Fruit fly (Drosophila melanogaster) whole organism, embryonic: ENCODE results near the gene eIF3d1.

Experiments
- Adf1 ChIP-seq: fragments of 200-800 bp; sonication (Bioruptor generic); IDR thresholded peaks from 2 replicates; pipeline ENCODE4 v1.3.6; 2022; ENCODE audit warnings: missing biosample characterization, missing genetic modification characterization
- Awh ChIP-seq: fragments of 200-800 bp; sonication (Bioruptor generic); IDR thresholded peaks from 2 replicates; pipeline ENCODE4, ENCODE4 v1.3.6; 2022; ENCODE audit warnings: missing biosample characterization, missing genetic modification characterization
- CG10147 ChIP-seq: fragments of 200-800 bp; sonication (Bioruptor generic); optimal IDR thresholded peaks from 2 replicates; lab custom pipeline; 2019; ENCODE audit warnings: missing biosample characterization, mild to moderate bottlenecking, missing genetic modification characterization, moderate library complexity
- CG10209 ChIP-seq: fragments of 200-800 bp; sonication (Bioruptor generic); optimal IDR thresholded peaks from 3 replicates; lab custom pipeline; 2017; ENCODE audit warnings: missing biosample characterization, mild to moderate bottlenecking, missing genetic modification characterization, missing genetic modification reagents
- CG10267 ChIP-seq: fragments of 200-800 bp; sonication (Bioruptor generic); optimal IDR thresholded peaks from 2 replicates; lab custom pipeline; 2018; ENCODE audit warnings: missing biosample characterization, mild to moderate bottlenecking, missing genetic modification characterization, moderate library complexity
- CG10431 ChIP-seq: fragments of 200-800 bp; sonication (Bioruptor generic); optimal IDR thresholded peaks from 3 replicates; lab custom pipeline; 2018; ENCODE audit warnings: missing biosample characterization, mild to moderate bottlenecking, missing genetic modification characterization
- CG10462 ChIP-seq: fragments of 200-800 bp; sonication (Bioruptor generic); optimal IDR thresholded peaks from 2 replicates; lab custom pipeline; 2016; ENCODE audit warnings: missing biosample characterization, missing genetic modification characterization
- CG11247 ChIP-seq: fragments of 200-800 bp; sonication (Bioruptor generic); IDR thresholded peaks from 2 replicates; pipeline ENCODE4 v1.3.6; 2022; ENCODE audit warnings: missing biosample characterization, missing genetic modification characterization
- CG12299 ChIP-seq: fragments of 200-800 bp; sonication (Bioruptor generic); optimal IDR thresholded peaks from 2 replicates; lab custom pipeline; 2018; ENCODE audit warnings: missing biosample characterization, mild to moderate bottlenecking, missing genetic modification characterization
- CG14050 ChIP-seq: fragments of 200-800 bp; sonication (Bioruptor generic); IDR thresholded peaks from 3 replicates; pipeline ENCODE4 v1.3.6; 2022; ENCODE audit warnings: missing biosample characterization, missing genetic modification characterization
- CG14710 ChIP-seq: fragments of 200-800 bp; sonication (Bioruptor generic); optimal IDR thresholded peaks from 3 replicates; lab custom pipeline; 2019; ENCODE audit warnings: missing biosample characterization, mild to moderate bottlenecking, missing genetic modification characterization, moderate library complexity
- CG1603 ChIP-seq: fragments of 200-800 bp; sonication (Bioruptor generic); optimal IDR thresholded peaks from 2 replicates; lab custom pipeline; 2019; ENCODE audit warnings: missing biosample characterization, mild to moderate bottlenecking, missing genetic modification characterization, moderate library complexity
- CG17568 ChIP-seq: fragments of 200-800 bp; sonication (Bioruptor generic); optimal IDR thresholded peaks from 2 replicates; lab custom pipeline; 2018; ENCODE audit warnings: missing biosample characterization, mild to moderate bottlenecking, missing genetic modification characterization, moderate library complexity
- CG2199 ChIP-seq: fragments of 200-800 bp; sonication (Bioruptor generic); IDR thresholded peaks from 3 replicates; pipeline ENCODE4 v1.3.6; 2022; ENCODE audit warnings: missing biosample characterization, missing genetic modification characterization
- CG33557 ChIP-seq: fragments of 200-800 bp; sonication (Bioruptor generic); optimal IDR thresholded peaks from 2 replicates; lab custom pipeline; 2019; ENCODE audit warnings: missing biosample characterization, mild to moderate bottlenecking, missing genetic modification characterization, moderate library complexity
- CG4360 ChIP-seq: fragments of 200-800 bp; sonication (Bioruptor generic); IDR thresholded peaks from 2 replicates; pipeline ENCODE4 v1.3.6; 2022; ENCODE audit warnings: missing biosample characterization, missing genetic modification characterization
- CG6791 ChIP-seq: fragments of 200-800 bp; sonication (Bioruptor generic); IDR thresholded peaks from 3 replicates; pipeline ENCODE4 v1.3.6; 2022; ENCODE audit warnings: missing biosample characterization, missing genetic modification characterization; ENCODE audit not compliant: partially characterized antibody
- CG8290 ChIP-seq, 3 experiments: fragments of 200-800 bp; sonication (Bioruptor generic); optimal IDR thresholded peaks; 2 replicates each; lab custom pipeline; 2016 to 2019; ENCODE audit warnings: missing biosample characterization in 3 of 3, missing genetic modification characterization in 3 of 3, mild to moderate bottlenecking in 2 of 3, moderate library complexity in 1 of 3
- CG9727 ChIP-seq: fragments of 200-800 bp; sonication (Bioruptor generic); optimal IDR thresholded peaks from 3 replicates; lab custom pipeline; 2017; ENCODE audit warnings: missing biosample characterization, mild to moderate bottlenecking, missing genetic modification characterization
- Camta ChIP-seq: fragments of 200-800 bp; sonication (Bioruptor generic); optimal IDR thresholded peaks from 2 replicates; lab custom pipeline; 2016; ENCODE audit warnings: missing biosample characterization, missing genetic modification characterization
- Dbx ChIP-seq: fragments of 200-800 bp; sonication (Bioruptor generic); IDR thresholded peaks from 3 replicates; pipeline ENCODE4 v1.3.6; 2022; ENCODE audit warnings: missing biosample characterization, missing genetic modification characterization
- Dp ChIP-seq: fragments of 200-800 bp; sonication (Bioruptor generic); optimal IDR thresholded peaks from 2 replicates; lab custom pipeline; 2018; ENCODE audit warnings: missing biosample characterization, mild to moderate bottlenecking, missing genetic modification characterization, moderate library complexity
- Fer3 ChIP-seq: fragments of 200-800 bp; sonication (Bioruptor generic); optimal IDR thresholded peaks from 2 replicates; lab custom pipeline; 2018; ENCODE audit warnings: missing biosample characterization, mild to moderate bottlenecking, missing genetic modification characterization, moderate library complexity
- Nf-YA ChIP-seq: fragments of 200-800 bp; sonication (Bioruptor generic); IDR thresholded peaks from 2 replicates; pipeline ENCODE4 v1.3.6; 2022; ENCODE audit warnings: missing biosample characterization, missing genetic modification characterization
- NfI ChIP-seq: fragments of 200-800 bp; sonication (Bioruptor generic); optimal IDR thresholded peaks from 3 replicates; lab custom pipeline; 2018; ENCODE audit warnings: missing biosample characterization, mild to moderate bottlenecking, missing genetic modification characterization, moderate library complexity
- Ravus ChIP-seq: fragments of 200-800 bp; sonication (Bioruptor generic); IDR thresholded peaks from 2 replicates; pipeline ENCODE4 v1.3.6; 2022; ENCODE audit warnings: missing biosample characterization, missing genetic modification characterization
- Scr ChIP-seq: fragments of 200-800 bp; sonication (Bioruptor generic); IDR thresholded peaks from 2 replicates; pipeline ENCODE4 v1.3.6; 2022; ENCODE audit warnings: missing biosample characterization, missing genetic modification characterization; ENCODE audit not compliant: partially characterized antibody
- Sox100B ChIP-seq: fragments of 200-800 bp; sonication (Bioruptor generic); optimal IDR thresholded peaks from 3 replicates; lab custom pipeline; 2018; ENCODE audit warnings: missing biosample characterization, mild to moderate bottlenecking, missing genetic modification characterization
- Spps ChIP-seq: fragments of 200-800 bp; sonication (Bioruptor generic); optimal IDR thresholded peaks from 2 replicates; lab custom pipeline; 2018; ENCODE audit warnings: missing biosample characterization, mild to moderate bottlenecking, missing genetic modification characterization
- TFAM ChIP-seq: fragments of 200-800 bp; sonication (Bioruptor generic); optimal IDR thresholded peaks from 2 replicates; lab custom pipeline; 2017; ENCODE audit warnings: missing biosample characterization, missing genetic modification characterization, inconsistent platforms
- Usf ChIP-seq: fragments of 200-800 bp; sonication (Bioruptor generic); optimal IDR thresholded peaks from 2 replicates; lab custom pipeline; 2017; ENCODE audit warnings: missing genotype, missing biosample characterization, missing genetic modification characterization
- Vsx1 ChIP-seq: fragments of 200-800 bp; sonication (Bioruptor generic); optimal IDR thresholded peaks from 2 replicates; lab custom pipeline; 2017; ENCODE audit warnings: missing biosample characterization, mild to moderate bottlenecking, missing genetic modification characterization, missing genetic modification reagents
- ase ChIP-seq: fragments of 200-800 bp; sonication (Bioruptor generic); IDR thresholded peaks from 3 replicates; pipeline ENCODE4 v1.3.6; 2022; ENCODE audit warnings: missing biosample characterization, missing genetic modification characterization
- bowl ChIP-seq: fragments of 200-800 bp; sonication (Bioruptor generic); IDR thresholded peaks from 2 replicates; pipeline ENCODE4 v1.3.6; 2022; ENCODE audit warnings: missing biosample characterization, missing genetic modification characterization
- cg ChIP-seq: fragments of 200-800 bp; sonication (Bioruptor generic); optimal IDR thresholded peaks from 3 replicates; lab custom pipeline; 2019; ENCODE audit warnings: missing biosample characterization, mild to moderate bottlenecking, missing genetic modification characterization, moderate library complexity
- da ChIP-seq: fragments of 200-800 bp; sonication (Bioruptor generic); optimal IDR thresholded peaks from 2 replicates; lab custom pipeline; 2016; ENCODE audit warnings: missing biosample characterization, missing genetic modification characterization
- grau ChIP-seq: fragments of 200-800 bp; optimal IDR thresholded peaks from 3 replicates; lab custom pipeline; 2019; ENCODE audit warnings: missing biosample characterization, mild to moderate bottlenecking, missing genetic modification characterization, moderate library complexity
- maf-S ChIP-seq: fragments of 200-800 bp; sonication (Bioruptor generic); optimal IDR thresholded peaks from 2 replicates; lab custom pipeline; 2016; ENCODE audit warnings: missing biosample characterization, missing genetic modification characterization
- mam ChIP-seq: fragments of 200-800 bp; sonication (Bioruptor generic); optimal IDR thresholded peaks from 3 replicates; lab custom pipeline; 2016; ENCODE audit warnings: missing biosample characterization, missing genetic modification characterization
- nerfin-1 ChIP-seq: fragments of 200-800 bp; sonication (Bioruptor generic); optimal IDR thresholded peaks from 3 replicates; lab custom pipeline; 2019; ENCODE audit warnings: missing biosample characterization, mild to moderate bottlenecking, missing genetic modification characterization, moderate library complexity
- phol ChIP-seq: fragments of 200-800 bp; sonication (Bioruptor generic); optimal IDR thresholded peaks from 3 replicates; lab custom pipeline; 2018; ENCODE audit warnings: missing biosample characterization, mild to moderate bottlenecking, missing genetic modification characterization, moderate library complexity
- ranshi ChIP-seq: fragments of 200-800 bp; sonication (Bioruptor generic); IDR thresholded peaks from 2 replicates; pipeline ENCODE4 v1.3.6; 2022; ENCODE audit warnings: missing biosample characterization, missing genetic modification characterization
- schlank ChIP-seq: fragments of 200-800 bp; sonication (Bioruptor generic); optimal IDR thresholded peaks from 2 replicates; lab custom pipeline; 2018; ENCODE audit warnings: missing biosample characterization, mild to moderate bottlenecking, missing genetic modification characterization
- sd ChIP-seq: fragments of 200-800 bp; sonication (Bioruptor generic); optimal IDR thresholded peaks from 3 replicates; lab custom pipeline; 2018; ENCODE audit warnings: missing biosample characterization, mild to moderate bottlenecking, missing genetic modification characterization, moderate library complexity
- sim ChIP-seq: fragments of 200-800 bp; sonication (Bioruptor generic); IDR thresholded peaks from 2 replicates; pipeline ENCODE4 v1.3.6; 2022; ENCODE audit warnings: missing biosample characterization, missing genetic modification characterization
- so ChIP-seq: fragments of 200-800 bp; sonication (Bioruptor generic); IDR thresholded peaks from 3 replicates; pipeline ENCODE4 v1.3.6; 2022; ENCODE audit warnings: missing biosample characterization, missing genetic modification characterization
- sqz ChIP-seq: fragments of 200-800 bp; sonication (Bioruptor generic); optimal IDR thresholded peaks from 3 replicates; lab custom pipeline; 2018; ENCODE audit warnings: missing biosample characterization, mild to moderate bottlenecking, missing genetic modification characterization
- vvl ChIP-seq: fragments of 200-800 bp; sonication (Bioruptor generic); IDR thresholded peaks from 2 replicates; pipeline ENCODE4 v1.3.6; 2022; ENCODE audit warnings: missing biosample characterization, missing genetic modification characterization

Gene eIF3d1

DNA sequence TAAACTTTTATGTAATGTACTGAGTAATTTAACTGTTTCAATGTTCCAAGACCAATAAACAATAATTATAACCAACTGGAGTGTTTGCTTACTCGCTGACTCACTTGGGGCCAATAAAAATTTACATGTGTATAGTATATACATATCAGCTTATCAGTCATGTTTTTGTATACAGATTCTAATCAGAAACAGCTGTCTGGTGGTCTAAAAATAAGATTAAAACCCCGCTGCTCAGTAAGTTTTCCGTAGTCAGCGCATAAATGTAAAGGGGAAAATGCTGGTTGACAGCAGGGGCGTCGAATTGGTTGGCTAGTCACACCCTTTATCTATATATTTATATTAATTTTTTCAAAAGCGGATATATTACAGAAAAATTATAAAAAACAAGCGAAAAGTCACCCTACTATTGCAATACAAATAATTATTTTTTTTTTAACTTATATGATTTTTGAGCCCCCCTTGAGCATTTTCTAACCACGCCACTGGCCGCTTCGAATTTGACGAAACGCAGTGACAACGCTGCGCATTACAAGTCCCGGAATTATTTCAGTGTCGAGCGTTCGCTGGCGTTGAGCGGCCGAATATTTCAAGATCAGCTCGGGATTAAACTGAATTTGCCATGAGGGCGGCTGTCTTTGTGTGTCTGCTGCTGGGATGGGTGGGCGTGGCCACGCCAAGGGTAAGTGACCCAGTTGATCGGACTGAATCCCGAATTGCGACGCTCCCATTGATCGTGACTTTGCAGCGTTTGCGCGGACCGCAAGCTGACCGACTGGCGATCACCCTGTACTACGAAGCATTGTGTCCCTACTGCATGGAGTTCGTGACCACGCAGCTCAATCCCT, 1.3 kb upstream of the eIF3d1 start, which contains the start of gene GILT2 (continued):
- peak; percentile 88 for TF ChIP-seq sqz (GFP tag; lab: Kevin White, UChicago)
- peak; percentile 87 for TF ChIP-seq CG10267
- peak; percentile 82 for TF ChIP-seq ase (GFP tag; lab: Robert Waterston, UW)
- TF ChIP-seq Ravus (GFP tag; lab: Robert Waterston, UW), result peak; percentile 83
- peak; percentile 91 for TF ChIP-seq sim (GFP tag; lab: Robert Waterston, UW)
- TF ChIP-seq TFAM (GFP tag; lab: Kevin White, UChicago), result peak; percentile 34
- TF ChIP-seq Usf (GFP tag; lab: Kevin White, UChicago), result peak; percentile 69
- TF ChIP-seq Scr (GFP tag; lab: Robert Waterston, UW), result no peak
- no peak for TF ChIP-seq CG17568 (GFP tag; lab: Kevin White, UChicago)
- peak; percentile 83 for TF ChIP-seq Vsx1
- peak; percentile 76 for TF ChIP-seq Adf1 (GFP tag; lab: Robert Waterston, UW)
- TF ChIP-seq grau, result peak; percentile 92
- TF ChIP-seq NfI (GFP tag; lab: Kevin White, UChicago), result peak; percentile 90
- TF ChIP-seq Dp, result no peak
- TF ChIP-seq bowl (GFP tag; lab: Robert Waterston, UW), result peak; percentile 87
- TF ChIP-seq CG10462 (GFP tag; lab: Kevin White, UChicago), result peak; percentile 77
- TF ChIP-seq Sox100B (GFP tag; lab: Kevin White, UChicago), result peak; percentile 91
- TF ChIP-seq ranshi (GFP tag; lab: Robert Waterston, UW), result peak; percentile 94
- peak; percentile 93 for TF ChIP-seq Dbx
- peak; percentile 92 for TF ChIP-seq so
- peak; percentile 84 for TF ChIP-seq Spps (tag; lab: Kevin White, UChicago)
- TF ChIP-seq CG10209 (GFP tag; lab: Kevin White, UChicago), result peak; percentile 91
- TF ChIP-seq CG10147 (GFP tag; lab: Kevin White, UChicago), result peak; percentile 90
- peak; percentile 90 for TF ChIP-seq nerfin-1
- TF ChIP-seq CG9727, result peak; percentile 94
- peak; percentile 60 for TF ChIP-seq CG4360
- peak; percentile 16 for TF ChIP-seq da (GFP tag; lab: Kevin White, UChicago)
- peak; percentile 78 for TF ChIP-seq sd (tag; lab: Kevin White, UChicago)
- TF ChIP-seq mam (GFP tag; lab: Kevin White, UChicago), result peak; percentile 75
- TF ChIP-seq CG10431, result peak; percentile 84
- peak; percentile 84 for TF ChIP-seq Nf-YA (GFP tag; lab: Robert Waterston, UW)
- peak; percentile 91 for TF ChIP-seq Awh (GFP tag; lab: Robert Waterston, UW)
- peak; percentile 84 for TF ChIP-seq CG12299 (tag; lab: Kevin White, UChicago)
- TF ChIP-seq Fer3 (tag; lab: Kevin White, UChicago), result peak; percentile 93
- peak; percentile 83 for TF ChIP-seq CG14050 (GFP tag; lab: Robert Waterston, UW)
- peak; percentile 53 for TF ChIP-seq schlank (tag; lab: Kevin White, UChicago)
- no peak for TF ChIP-seq cg (GFP tag; lab: Kevin White, UChicago)
- TF ChIP-seq CG11247 (GFP tag; lab: Robert Waterston, UW), result peak; percentile 87
- TF ChIP-seq CG14710, result peak; percentile 90
- peak; percentile 39 for TF ChIP-seq Camta (GFP tag; lab: Kevin White, UChicago)
- peak; percentile 15 for TF ChIP-seq maf-S (GFP tag; lab: Kevin White, UChicago)
- peak; percentile 68 for TF ChIP-seq CG8290 (GFP tag; optimal IDR thresholded peaks at IDR 0.05; lab: Kevin White, UChicago)
- TF ChIP-seq CG8290 (tag; optimal IDR thresholded peaks at IDR 0.05; lab: Kevin White, UChicago), result peak; percentile 1 to 68
- TF ChIP-seq CG1603 (tag; lab: Kevin White, UChicago), result no peak
- TF ChIP-seq CG33557, result peak; percentile 88
- peak; percentile 97 for TF ChIP-seq vvl (GFP tag; lab: Robert Waterston, UW)
- TF ChIP-seq CG6791 (GFP tag; lab: Robert Waterston, UW), result no peak
- peak; percentile 93 for TF ChIP-seq phol (tag; lab: Kevin White, UChicago)
- TF ChIP-seq CG2199, result peak; percentile 73; the same call in 2 of the 3 replicates
